Fruit fly (Drosophila melanogaster) whole organism, pupa: ENCODE data around the gene Arfip.

Source experiments
- CG10348 ChIP-seq: fragments of 200-800 bp; sonication (Bioruptor generic); IDR thresholded peaks from 2 replicates; pipeline ENCODE4 v1.3.6; 2022; ENCODE audit warnings: missing biosample characterization, missing genetic modification characterization
- CG12605 ChIP-seq: fragments of 200-800 bp; sonication (Bioruptor generic); IDR thresholded peaks from 2 replicates; pipeline ENCODE4 v1.3.6; 2022; ENCODE audit warnings: missing biosample characterization, missing genetic modification characterization
- CG32121 ChIP-seq: fragments of 200-800 bp; sonication (Bioruptor generic); IDR thresholded peaks from 2 replicates; pipeline ENCODE4 v1.3.6; 2022; ENCODE audit warnings: missing biosample characterization, missing genetic modification characterization
- CG4496 ChIP-seq: fragments of 200-800 bp; sonication (Bioruptor generic); IDR thresholded peaks from 3 replicates; pipeline ENCODE4 v1.3.6; 2022; ENCODE audit warnings: missing biosample characterization, missing genetic modification characterization
- EcR ChIP-seq: fragments of 200-800 bp; sonication (Bioruptor generic); optimal IDR thresholded peaks from 3 replicates; lab custom pipeline; 2019; ENCODE audit warnings: missing biosample characterization, missing genetic modification characterization, mild to moderate bottlenecking, moderate library complexity, missing genetic modification reagents
- Pif1A ChIP-seq: fragments of 200-800 bp; sonication (Bioruptor generic); optimal IDR thresholded peaks from 3 replicates; lab custom pipeline; 2016; ENCODE audit warnings: missing biosample characterization, missing genetic modification characterization
- fd96Ca ChIP-seq: fragments of 200-800 bp; sonication (Bioruptor generic); IDR thresholded peaks from 3 replicates; pipeline ENCODE4 v1.3.6; 2022; ENCODE audit warnings: missing biosample characterization, missing genetic modification characterization
- rn ChIP-seq: fragments of 200-800 bp; sonication (Bioruptor generic); IDR thresholded peaks from 2 replicates; pipeline ENCODE4 v1.3.6; 2022; ENCODE audit warnings: missing biosample characterization, missing genetic modification characterization

dm6 chr3R:11263579-11263978, 28.8 kb upstream of the Arfip start:
- no peak for TF ChIP-seq Pif1A
- TF ChIP-seq CG4496, result no peak
- no peak for TF ChIP-seq fd96Ca (GFP tag; lab: Robert Waterston, UW)
- no peak for TF ChIP-seq CG10348 (GFP tag; lab: Robert Waterston, UW)
- TF ChIP-seq CG32121 (GFP tag; lab: Robert Waterston, UW), result no peak
- TF ChIP-seq EcR (GFP tag; lab: Kevin White, UChicago), result no peak
- TF ChIP-seq CG12605 (GFP tag; lab: Robert Waterston, UW), result no peak
- TF ChIP-seq rn, result no peak
